Worm (Caenorhabditis elegans) whole organism, young adult: ENCODE data around the gene aly-1.
A peak's percentile ranks its signal among the peaks of the same experiment; 100 is the strongest.

ENCODE experiments used
- B0261.1 ChIP-seq: sonication (generic microtip); optimal IDR thresholded peaks from 2 replicates; lab custom pipeline; 2016; ENCODE audit warnings: mild to moderate bottlenecking, missing genetic modification characterization, moderate library complexity, missing compliant biosample characterization
- B0336.3 ChIP-seq: fragments of 200-800 bp; sonication (Bioruptor generic); IDR thresholded peaks from 2 replicates; pipeline ENCODE4 v1.3.6; 2022; ENCODE audit warnings: missing genetic modification characterization, missing compliant biosample characterization
- F33H1.4 ChIP-seq: fragments of 200-800 bp; sonication (Bioruptor generic); IDR thresholded peaks from 2 replicates; pipeline ENCODE4 v1.3.6; 2022; ENCODE audit warnings: missing genetic modification reagents, missing genetic modification characterization, missing compliant biosample characterization
- F37B4.10 ChIP-seq: fragments of 200-800 bp; sonication (Bioruptor generic); IDR thresholded peaks from 2 replicates; pipeline ENCODE4 v1.3.6; 2022; ENCODE audit warnings: missing genetic modification characterization, missing compliant biosample characterization
- F52B5.7 ChIP-seq: sonication (generic microtip); optimal IDR thresholded peaks from 2 replicates; lab custom pipeline; 2016; ENCODE audit warnings: mild to moderate bottlenecking, missing genetic modification characterization, missing compliant biosample characterization
- F57A8.1 ChIP-seq: fragments of 200-800 bp; sonication (Bioruptor generic); optimal IDR thresholded peaks from 2 replicates; lab custom pipeline; 2018; ENCODE audit warnings: mild to moderate bottlenecking, missing genetic modification characterization, moderate library complexity, missing compliant biosample characterization
- T26A5.8 ChIP-seq: sonication (generic microtip); optimal IDR thresholded peaks from 2 replicates; lab custom pipeline; 2016; ENCODE audit warnings: missing genetic modification characterization, missing compliant biosample characterization
- Y67H2A.10 ChIP-seq: fragments of 200-800 bp; sonication (Bioruptor generic); conservative IDR thresholded peaks from 2 replicates; pipeline ENCODE4 v1.3.6; 2022; ENCODE audit warnings: missing genetic modification reagents, missing genetic modification characterization, missing compliant biosample characterization
- Y95B8A.8 ChIP-seq: fragments of 200-800 bp; sonication (Bioruptor generic); IDR thresholded peaks from 2 replicates; pipeline ENCODE4 v1.3.6; 2022; ENCODE audit warnings: missing genetic modification reagents, missing genetic modification characterization, missing compliant biosample characterization
- aptf-2 ChIP-seq: fragments of 200-800 bp; sonication (Bioruptor generic); conservative IDR thresholded peaks from 2 replicates; pipeline ENCODE4 v1.3.6; 2022; ENCODE audit warnings: missing genetic modification reagents, missing genetic modification characterization, missing compliant biosample characterization
- atf-7 ChIP-seq: sonication (generic microtip); optimal IDR thresholded peaks from 2 replicates; lab custom pipeline; 2017; ENCODE audit warnings: mild to moderate bottlenecking, missing genetic modification characterization, missing compliant biosample characterization
- athp-1 ChIP-seq: sonication (generic microtip); optimal IDR thresholded peaks from 2 replicates; lab custom pipeline; 2017; ENCODE audit warnings: mild to moderate bottlenecking, missing genetic modification characterization, missing compliant biosample characterization
- attf-3 ChIP-seq: fragments of 200-800 bp; sonication (Bioruptor generic); conservative IDR thresholded peaks from 2 replicates; pipeline ENCODE4 v1.3.6; 2022; ENCODE audit warnings: missing genetic modification reagents, missing genetic modification characterization, missing compliant biosample characterization
- attf-5 ChIP-seq: fragments of 200-800 bp; sonication (Bioruptor generic); optimal IDR thresholded peaks from 2 replicates; lab custom pipeline; 2018; ENCODE audit warnings: mild to moderate bottlenecking, missing genetic modification characterization, missing compliant biosample characterization
- cebp-1 ChIP-seq, 2 experiments: fragments of 200-800 bp in 1 of 2; sonication (Bioruptor generic) in 1 of 2; sonication (generic microtip) in 1 of 2; IDR thresholded peaks in 1 of 2; optimal IDR thresholded peaks in 1 of 2; 2 replicates each; pipeline versions ENCODE4 v1.3.6 to Lab custom; 2017 to 2022; ENCODE audit warnings: missing compliant biosample characterization in 2 of 2, missing genetic modification characterization in 2 of 2, mild to moderate bottlenecking in 1 of 2, missing genetic modification reagents in 1 of 2, moderate library complexity in 1 of 2
- ceh-91 ChIP-seq: fragments of 200-800 bp; sonication (Bioruptor generic); IDR thresholded peaks from 2 replicates; pipeline ENCODE4 v1.3.6; 2022; ENCODE audit warnings: missing genetic modification reagents, missing genetic modification characterization, missing compliant biosample characterization
- dpl-1 ChIP-seq: fragments of 150-350 bp; optimal IDR thresholded peaks from 2 replicates; lab custom pipeline; 2014; ENCODE audit warnings: missing biosample characterization, missing genetic modification reagents, missing genetic modification characterization
- egl-18 ChIP-seq: fragments of 200-800 bp; sonication (Bioruptor generic); IDR thresholded peaks from 2 replicates; pipeline ENCODE4 v1.3.6; 2022; ENCODE audit warnings: missing genetic modification reagents, missing genetic modification characterization, missing compliant biosample characterization
- ets-4 ChIP-seq: fragments of 200-800 bp; sonication (Bioruptor generic); optimal IDR thresholded peaks from 2 replicates; lab custom pipeline; 2018; ENCODE audit warnings: mild to moderate bottlenecking, missing genetic modification characterization, missing compliant biosample characterization
- gei-17 ChIP-seq: fragments of 200-800 bp; sonication (Bioruptor generic); optimal IDR thresholded peaks from 2 replicates; lab custom pipeline; 2018; ENCODE audit warnings: mild to moderate bottlenecking, missing genetic modification characterization, missing compliant biosample characterization
- hlh-12 ChIP-seq: sonication (generic microtip); optimal IDR thresholded peaks from 2 replicates; lab custom pipeline; 2016; ENCODE audit warnings: missing genetic modification characterization, missing compliant biosample characterization
- hmg-1.2 ChIP-seq: fragments of 200-800 bp; sonication (Bioruptor generic); IDR thresholded peaks from 2 replicates; pipeline ENCODE4 v1.3.6; 2022; ENCODE audit warnings: missing genetic modification reagents, missing genetic modification characterization, missing compliant biosample characterization
- lag-1 ChIP-seq: fragments of 200-800 bp; sonication (Bioruptor generic); IDR thresholded peaks from 2 replicates; pipeline ENCODE4 v1.3.6; 2022; ENCODE audit warnings: missing genetic modification reagents, missing genetic modification characterization, missing compliant biosample characterization
- let-607 ChIP-seq, 2 experiments: fragments of 200-800 bp in 1 of 2; sonication (Bioruptor generic) in 1 of 2; sonication (generic microtip) in 1 of 2; optimal IDR thresholded peaks; 2 replicates each; lab custom pipeline; 2016 to 2018; ENCODE audit warnings: mild to moderate bottlenecking in 2 of 2, missing compliant biosample characterization in 2 of 2, missing genetic modification characterization in 2 of 2, moderate library complexity in 2 of 2, missing genotype in 1 of 2
- lin-35 ChIP-seq, 3 experiments: fragments of 150-350 bp in 2 of 3; sonication (generic microtip) in 1 of 3; optimal IDR thresholded peaks; 2 replicates each; lab custom pipeline; 2014 to 2018; ENCODE audit warnings: missing biosample characterization in 3 of 3, missing genetic modification characterization in 3 of 3, missing genetic modification reagents in 3 of 3
- lin-40 ChIP-seq: sonication (generic microtip); optimal IDR thresholded peaks from 2 replicates; lab custom pipeline; 2016; ENCODE audit warnings: missing genetic modification characterization, mild to moderate bottlenecking, missing compliant biosample characterization, missing genotype, missing genetic modification reagents
- lin-54 ChIP-seq: fragments of 200-800 bp; sonication (Bioruptor generic); optimal IDR thresholded peaks from 2 replicates; lab custom pipeline; 2018; ENCODE audit warnings: mild to moderate bottlenecking, missing genetic modification characterization, missing compliant biosample characterization
- lsl-1 ChIP-seq: fragments of 200-800 bp; sonication (Bioruptor generic); optimal IDR thresholded peaks from 2 replicates; lab custom pipeline; 2018; ENCODE audit warnings: mild to moderate bottlenecking, missing genetic modification characterization, moderate library complexity, missing compliant biosample characterization
- madf-3 ChIP-seq: fragments of 200-800 bp; sonication (Bioruptor generic); IDR thresholded peaks from 2 replicates; pipeline ENCODE4 v1.3.6; 2022; ENCODE audit warnings: missing genetic modification reagents, missing genetic modification characterization, missing compliant biosample characterization
- mcd-1 ChIP-seq: fragments of 200-800 bp; sonication (Bioruptor generic); IDR thresholded peaks from 2 replicates; pipeline ENCODE4 v1.3.6; 2022; ENCODE audit warnings: missing genetic modification reagents, missing genetic modification characterization, missing compliant biosample characterization
- nfya-2 ChIP-seq: fragments of 200-800 bp; sonication (Bioruptor generic); IDR thresholded peaks from 2 replicates; pipeline ENCODE4 v1.3.6; 2022; ENCODE audit warnings: missing genetic modification reagents, missing genetic modification characterization, missing compliant biosample characterization
- nfyb-1 ChIP-seq: fragments of 200-800 bp; sonication (Bioruptor generic); IDR thresholded peaks from 2 replicates; pipeline ENCODE4 v1.3.6; 2022; ENCODE audit warnings: missing genetic modification reagents, missing genetic modification characterization, missing compliant biosample characterization
- nhr-27 ChIP-seq: fragments of 200-800 bp; sonication (Bioruptor generic); optimal IDR thresholded peaks from 2 replicates; lab custom pipeline; 2018; ENCODE audit warnings: mild to moderate bottlenecking, missing genetic modification characterization, moderate library complexity, missing compliant biosample characterization
- nhr-80 ChIP-seq: sonication (generic microtip); optimal IDR thresholded peaks from 2 replicates; lab custom pipeline; 2016; ENCODE audit warnings: missing genetic modification characterization, missing compliant biosample characterization
- pbrm-1 ChIP-seq: fragments of 200-800 bp; sonication (Bioruptor generic); IDR thresholded peaks from 2 replicates; pipeline ENCODE4 v1.3.6; 2022; ENCODE audit warnings: missing genetic modification reagents, missing genetic modification characterization, missing compliant biosample characterization
- rcor-1 ChIP-seq: fragments of 200-800 bp; sonication (Bioruptor generic); IDR thresholded peaks from 2 replicates; pipeline ENCODE4 v1.3.6; 2022; ENCODE audit warnings: missing genetic modification reagents, missing genetic modification characterization, missing compliant biosample characterization
- rec-8 ChIP-seq, 2 experiments: sonication (generic microtip); optimal IDR thresholded peaks; 2 replicates each; lab custom pipeline; 2016; ENCODE audit warnings: mild to moderate bottlenecking in 2 of 2, missing genetic modification characterization in 2 of 2, missing genetic modification reagents in 2 of 2, missing genotype in 2 of 2, missing biosample characterization in 1 of 2, missing compliant biosample characterization in 1 of 2, moderate library complexity in 1 of 2
- rpc-1 ChIP-seq, 2 experiments: fragments of 150-350 bp in 1 of 2; sonication (generic microtip) in 1 of 2; optimal IDR thresholded peaks; 2 replicates each; lab custom pipeline; 2014 to 2018; ENCODE audit warnings: missing biosample characterization in 1 of 2, missing genetic modification characterization in 1 of 2, missing genetic modification reagents in 1 of 2, missing genotype in 1 of 2
- snpc-1.3 ChIP-seq: sonication (generic microtip); optimal IDR thresholded peaks from 2 replicates; lab custom pipeline; 2017; ENCODE audit warnings: missing genetic modification characterization, mild to moderate bottlenecking, missing compliant biosample characterization, antibody characterized with exemption, moderate library complexity, missing genotype, missing genetic modification reagents; ENCODE audit not compliant: insufficient read depth
- snpc-3.4 ChIP-seq: sonication (generic microtip); optimal IDR thresholded peaks from 2 replicates; lab custom pipeline; 2017; ENCODE audit warnings: missing genetic modification characterization, mild to moderate bottlenecking, missing compliant biosample characterization, antibody characterized with exemption, moderate library complexity, missing genotype, missing genetic modification reagents
- snpc-4 ChIP-seq, 5 experiments: fragments of 150-350 bp in 1 of 5; sonication (generic microtip) in 4 of 5; optimal IDR thresholded peaks; 2 replicates each; lab custom pipeline; 2014 to 2018; ENCODE audit warnings: missing genetic modification characterization in 5 of 5, missing biosample characterization in 3 of 5, antibody characterized with exemption in 2 of 5, mild to moderate bottlenecking in 2 of 5, missing compliant biosample characterization in 2 of 5, missing genotype in 2 of 5, moderate library complexity in 2 of 5, missing genetic modification reagents in 1 of 5
- tbp1 ChIP-seq: fragments of 200-800 bp; sonication (Bioruptor generic); optimal IDR thresholded peaks from 2 replicates; lab custom pipeline; 2018; ENCODE audit warnings: mild to moderate bottlenecking, missing genetic modification characterization, missing compliant biosample characterization
- xnd-1 ChIP-seq: sonication (generic microtip); optimal IDR thresholded peaks from 2 replicates; lab custom pipeline; 2016; ENCODE audit warnings: missing genotype, missing genetic modification reagents, missing genetic modification characterization, missing compliant biosample characterization
- zim-3 ChIP-seq: sonication (generic microtip); optimal IDR thresholded peaks from 2 replicates; lab custom pipeline; 2017; ENCODE audit warnings: mild to moderate bottlenecking, missing genetic modification characterization, moderate library complexity, missing compliant biosample characterization
- ztf-28 ChIP-seq: fragments of 200-800 bp; sonication (Bioruptor generic); IDR thresholded peaks from 2 replicates; pipeline ENCODE4 v1.3.6; 2022; ENCODE audit warnings: missing genetic modification reagents, missing genetic modification characterization, missing compliant biosample characterization

Gene aly-1

ce11 chrIV:9074244-9074723 is 34.4 kb upstream of the aly-1 start, which contains the start of gene mppb-1 (continued):
- TF ChIP-seq mcd-1 (GFP tag; lab: Robert Waterston, UW) (peak; percentile 72), lin-40 (tag; lab: Kevin White, UChicago) (peak; percentile 59), atf-7 (tag; lab: Kevin White, UChicago) (peak; percentile 28), snpc-4 (GFP tag; optimal IDR thresholded peaks at IDR 0.05; lab: Kevin White, UChicago) (peak; percentile 2), snpc-4 (tag; optimal IDR thresholded peaks at IDR 0.05; lab: Kevin White, UChicago) (peak; percentile 8 to 52 (median 36)), nhr-80 (tag; lab: Kevin White, UChicago) (peak; percentile 1), aptf-2 (peak; percentile 82), rcor-1 (GFP tag; lab: Robert Waterston, UW) (peak; percentile 60), lin-54 (GFP tag; lab: Kevin White, UChicago) (peak; percentile 96), T26A5.8 (tag; lab: Kevin White, UChicago) (no peak), gei-17 (GFP tag; lab: Kevin White, UChicago) (no peak), cebp-1 (GFP tag; IDR thresholded peaks at IDR 0.05; lab: Robert Waterston, UW) (peak; percentile 80), cebp-1 (tag; optimal IDR thresholded peaks at IDR 0.05; lab: Kevin White, UChicago) (peak; percentile 89), zim-3 (peak; percentile 44), tbp1 (GFP tag; lab: Kevin White, UChicago) (peak; percentile 58), hmg-1.2 (peak; percentile 25; the same call in 1 of the 2 replicates), dpl-1 (GFP tag; lab: Kevin White, UChicago) (peak; percentile 82), Y67H2A.10 (peak; percentile 13; the same call in 1 of the 2 replicates), rec-8 (tag; optimal IDR thresholded peaks at IDR 0.05; lab: Kevin White, UChicago) (peak; percentile 60), ets-4 (GFP tag; lab: Kevin White, UChicago) (no peak), lin-35 (GFP tag; optimal IDR thresholded peaks at IDR 0.05; lab: Kevin White, UChicago) (peak; percentile 20 to 92 (median 48)), pbrm-1 (GFP tag; lab: Robert Waterston, UW) (peak; percentile 64), F37B4.10 (GFP tag; lab: Robert Waterston, UW) (no peak), nfyb-1 (GFP tag; lab: Robert Waterston, UW) (0 out of 2 replicates have a peak, but pooled peaks have one; percentile 39), madf-3 (0 out of 2 replicates have a peak, but pooled peaks have one; percentile 60), ztf-28 (GFP tag; lab: Robert Waterston, UW) (peak; percentile 89), snpc-3.4 (tag; lab: Kevin White, UChicago) (peak; percentile 28), attf-5 (peak; percentile 40), snpc-1.3 (tag; lab: Kevin White, UChicago) (peak; percentile 29), rpc-1 (optimal IDR thresholded peaks at IDR 0.05; lab: Kevin White, UChicago) (no peak), rpc-1 (tag; optimal IDR thresholded peaks at IDR 0.05; lab: Kevin White, UChicago) (no peak), nfya-2 (no peak), F52B5.7 (tag; lab: Kevin White, UChicago) (peak; percentile 33), lsl-1 (GFP tag; lab: Kevin White, UChicago) (peak; percentile 52), Y95B8A.8 (GFP tag; lab: Robert Waterston, UW) (no peak), athp-1 (tag; lab: Kevin White, UChicago) (peak; percentile 14), nhr-27 (no peak), B0261.1 (tag; lab: Kevin White, UChicago) (peak; percentile 20), xnd-1 (tag; lab: Kevin White, UChicago) (no peak), lag-1 (GFP tag; lab: Robert Waterston, UW) (no peak), let-607 (tag; optimal IDR thresholded peaks at IDR 0.05; lab: Kevin White, UChicago) (peak in 1 of 2 experiments; percentile 59), B0336.3 (no peak), ceh-91 (GFP tag; lab: Robert Waterston, UW) (0 out of 2 replicates have a peak, but pooled peaks have one; percentile 30), F33H1.4 (GFP tag; lab: Robert Waterston, UW) (peak; percentile 58), F57A8.1 (GFP tag; lab: Kevin White, UChicago) (no peak), hlh-12 (tag; lab: Kevin White, UChicago) (peak; percentile 1), egl-18 (GFP tag; lab: Robert Waterston, UW) (no peak), attf-3 (GFP tag; lab: Robert Waterston, UW) (peak; percentile 75)
